Worm (Caenorhabditis elegans) whole organism, young adult: Measurements from ENCODE around the gene tpi-1.

ENCODE experiments used
- B0261.1 ChIP-seq: sonication (generic microtip); optimal IDR thresholded peaks from 2 replicates; lab custom pipeline; 2016; ENCODE audit warnings: mild to moderate bottlenecking, missing genetic modification characterization, moderate library complexity, missing compliant biosample characterization
- B0336.3 ChIP-seq: fragments of 200-800 bp; sonication (Bioruptor generic); IDR thresholded peaks from 2 replicates; pipeline ENCODE4 v1.3.6; 2022; ENCODE audit warnings: missing genetic modification characterization, missing compliant biosample characterization
- C06A6.2 ChIP-seq: fragments of 200-800 bp; sonication (Bioruptor generic); conservative IDR thresholded peaks from 2 replicates; pipeline ENCODE4 v1.3.6; 2022; ENCODE audit warnings: missing genetic modification characterization, missing compliant biosample characterization
- F10E7.11 ChIP-seq: sonication (generic microtip); optimal IDR thresholded peaks from 2 replicates; lab custom pipeline; 2017; ENCODE audit warnings: mild to moderate bottlenecking, missing genetic modification characterization, moderate library complexity, missing compliant biosample characterization
- F22D6.2 ChIP-seq: sonication (generic microtip); optimal IDR thresholded peaks from 2 replicates; lab custom pipeline; 2016; ENCODE audit warnings: mild to moderate bottlenecking, missing genetic modification characterization, missing compliant biosample characterization
- F37B4.10 ChIP-seq: fragments of 200-800 bp; sonication (Bioruptor generic); IDR thresholded peaks from 2 replicates; pipeline ENCODE4 v1.3.6; 2022; ENCODE audit warnings: missing genetic modification characterization, missing compliant biosample characterization
- F57A8.1 ChIP-seq: fragments of 200-800 bp; sonication (Bioruptor generic); optimal IDR thresholded peaks from 2 replicates; lab custom pipeline; 2018; ENCODE audit warnings: mild to moderate bottlenecking, missing genetic modification characterization, moderate library complexity, missing compliant biosample characterization
- T07F8.4 ChIP-seq: sonication (generic microtip); optimal IDR thresholded peaks from 2 replicates; lab custom pipeline; 2016; ENCODE audit warnings: mild to moderate bottlenecking, missing genetic modification characterization, moderate library complexity, missing compliant biosample characterization
- Y95B8A.8 ChIP-seq: fragments of 200-800 bp; sonication (Bioruptor generic); IDR thresholded peaks from 2 replicates; pipeline ENCODE4 v1.3.6; 2022; ENCODE audit warnings: missing genetic modification reagents, missing genetic modification characterization, missing compliant biosample characterization
- akir-1 ChIP-seq: fragments of 200-800 bp; sonication (Bioruptor generic); optimal IDR thresholded peaks from 2 replicates; lab custom pipeline; 2018; ENCODE audit warnings: mild to moderate bottlenecking, missing genetic modification characterization, moderate library complexity, missing compliant biosample characterization
- ama-1 ChIP-seq, 3 experiments: fragments of 150-350 bp in 1 of 3; sonication (generic microtip) in 2 of 3; optimal IDR thresholded peaks; 2 replicates each; lab custom pipeline; 2014 to 2018; ENCODE audit warnings: missing biosample characterization in 2 of 3, missing genetic modification characterization in 2 of 3, missing genetic modification reagents in 2 of 3
- aptf-2 ChIP-seq: fragments of 200-800 bp; sonication (Bioruptor generic); conservative IDR thresholded peaks from 2 replicates; pipeline ENCODE4 v1.3.6; 2022; ENCODE audit warnings: missing genetic modification reagents, missing genetic modification characterization, missing compliant biosample characterization
- aptf-3 ChIP-seq: fragments of 200-800 bp; sonication (Bioruptor generic); IDR thresholded peaks from 2 replicates; pipeline ENCODE4 v1.3.6; 2022; ENCODE audit warnings: missing genetic modification characterization, missing compliant biosample characterization
- athp-1 ChIP-seq: sonication (generic microtip); optimal IDR thresholded peaks from 2 replicates; lab custom pipeline; 2017; ENCODE audit warnings: mild to moderate bottlenecking, missing genetic modification characterization, missing compliant biosample characterization
- attf-5 ChIP-seq: fragments of 200-800 bp; sonication (Bioruptor generic); optimal IDR thresholded peaks from 2 replicates; lab custom pipeline; 2018; ENCODE audit warnings: mild to moderate bottlenecking, missing genetic modification characterization, missing compliant biosample characterization
- bed-1 ChIP-seq: fragments of 200-800 bp; sonication (Bioruptor generic); IDR thresholded peaks from 2 replicates; pipeline ENCODE4 v1.3.6; 2022; ENCODE audit warnings: missing genetic modification reagents, missing genetic modification characterization, missing compliant biosample characterization
- ceh-100 ChIP-seq: fragments of 200-800 bp; sonication (Bioruptor generic); IDR thresholded peaks from 2 replicates; pipeline ENCODE4 v1.3.6; 2022; ENCODE audit warnings: missing genetic modification reagents, missing genetic modification characterization, missing compliant biosample characterization
- ceh-58 ChIP-seq: fragments of 200-800 bp; sonication (Bioruptor generic); IDR thresholded peaks from 2 replicates; pipeline ENCODE4 v1.3.6; 2022; ENCODE audit warnings: missing genetic modification characterization, missing compliant biosample characterization
- die-1 ChIP-seq: sonication (generic microtip); optimal IDR thresholded peaks from 2 replicates; lab custom pipeline; 2016; ENCODE audit warnings: missing genotype, mild to moderate bottlenecking, missing genetic modification characterization, missing compliant biosample characterization
- hmg-20 ChIP-seq: fragments of 200-800 bp; sonication (Bioruptor generic); IDR thresholded peaks from 2 replicates; pipeline ENCODE4 v1.3.6; 2022; ENCODE audit warnings: missing genetic modification reagents, missing genetic modification characterization, missing compliant biosample characterization
- hrde-1 ChIP-seq: sonication (generic microtip); optimal IDR thresholded peaks from 2 replicates; lab custom pipeline; 2016; ENCODE audit warnings: missing genetic modification characterization, mild to moderate bottlenecking, missing compliant biosample characterization, moderate library complexity, missing genotype, missing genetic modification reagents, borderline replicate concordance
- hsf-1 ChIP-seq: fragments of 200-800 bp; sonication (Bioruptor generic); IDR thresholded peaks from 2 replicates; pipeline ENCODE4 v1.3.6; 2022; ENCODE audit warnings: missing genetic modification reagents, missing genetic modification characterization, missing compliant biosample characterization
- lag-1 ChIP-seq: fragments of 200-800 bp; sonication (Bioruptor generic); IDR thresholded peaks from 2 replicates; pipeline ENCODE4 v1.3.6; 2022; ENCODE audit warnings: missing genetic modification reagents, missing genetic modification characterization, missing compliant biosample characterization
- lin-40 ChIP-seq: sonication (generic microtip); optimal IDR thresholded peaks from 2 replicates; lab custom pipeline; 2016; ENCODE audit warnings: missing genetic modification characterization, mild to moderate bottlenecking, missing compliant biosample characterization, missing genotype, missing genetic modification reagents
- lsl-1 ChIP-seq: fragments of 200-800 bp; sonication (Bioruptor generic); optimal IDR thresholded peaks from 2 replicates; lab custom pipeline; 2018; ENCODE audit warnings: mild to moderate bottlenecking, missing genetic modification characterization, moderate library complexity, missing compliant biosample characterization
- lsy-27 ChIP-seq: sonication (generic microtip); optimal IDR thresholded peaks from 2 replicates; lab custom pipeline; 2017; ENCODE audit warnings: missing genetic modification characterization, mild to moderate bottlenecking, missing compliant biosample characterization, antibody characterized with exemption, missing genotype, borderline replicate concordance; ENCODE audit not compliant: insufficient read depth
- madf-8 ChIP-seq: fragments of 200-800 bp; sonication (Bioruptor generic); conservative IDR thresholded peaks from 2 replicates; pipeline ENCODE4 v1.3.6; 2022; ENCODE audit warnings: missing genetic modification reagents, missing genetic modification characterization, missing compliant biosample characterization
- mxl-1 ChIP-seq: sonication (generic microtip); optimal IDR thresholded peaks from 2 replicates; lab custom pipeline; 2016; ENCODE audit warnings: missing genetic modification characterization, missing compliant biosample characterization
- nfya-1 ChIP-seq: sonication (generic microtip); optimal IDR thresholded peaks from 2 replicates; lab custom pipeline; 2017; ENCODE audit warnings: antibody characterized with exemption, missing compliant biosample characterization, missing genetic modification characterization, borderline replicate concordance; ENCODE audit not compliant: insufficient read depth
- nfya-2 ChIP-seq: fragments of 200-800 bp; sonication (Bioruptor generic); IDR thresholded peaks from 2 replicates; pipeline ENCODE4 v1.3.6; 2022; ENCODE audit warnings: missing genetic modification reagents, missing genetic modification characterization, missing compliant biosample characterization
- nfyb-1 ChIP-seq: fragments of 200-800 bp; sonication (Bioruptor generic); IDR thresholded peaks from 2 replicates; pipeline ENCODE4 v1.3.6; 2022; ENCODE audit warnings: missing genetic modification reagents, missing genetic modification characterization, missing compliant biosample characterization
- nhr-80 ChIP-seq: sonication (generic microtip); optimal IDR thresholded peaks from 2 replicates; lab custom pipeline; 2016; ENCODE audit warnings: missing genetic modification characterization, missing compliant biosample characterization
- rcor-1 ChIP-seq: fragments of 200-800 bp; sonication (Bioruptor generic); IDR thresholded peaks from 2 replicates; pipeline ENCODE4 v1.3.6; 2022; ENCODE audit warnings: missing genetic modification reagents, missing genetic modification characterization, missing compliant biosample characterization
- sea-2 ChIP-seq: fragments of 200-800 bp; sonication (Bioruptor generic); IDR thresholded peaks from 2 replicates; pipeline ENCODE4 v1.3.6; 2022; ENCODE audit warnings: missing genetic modification characterization, missing compliant biosample characterization
- snpc-1.1 ChIP-seq: sonication (generic microtip); optimal IDR thresholded peaks from 2 replicates; lab custom pipeline; 2017; ENCODE audit warnings: missing genetic modification characterization, mild to moderate bottlenecking, missing compliant biosample characterization, antibody characterized with exemption, moderate library complexity, missing genotype, missing genetic modification reagents; ENCODE audit not compliant: insufficient read depth
- sptf-2 ChIP-seq: fragments of 200-800 bp; sonication (Bioruptor generic); optimal IDR thresholded peaks from 2 replicates; lab custom pipeline; 2018; ENCODE audit warnings: mild to moderate bottlenecking, missing genetic modification characterization, missing compliant biosample characterization
- tbp1 ChIP-seq: fragments of 200-800 bp; sonication (Bioruptor generic); optimal IDR thresholded peaks from 2 replicates; lab custom pipeline; 2018; ENCODE audit warnings: mild to moderate bottlenecking, missing genetic modification characterization, missing compliant biosample characterization
- tbx-9 ChIP-seq: sonication (generic microtip); optimal IDR thresholded peaks from 2 replicates; lab custom pipeline; 2016; ENCODE audit warnings: borderline replicate concordance, missing genetic modification characterization, inconsistent platforms, missing compliant biosample characterization
- xnd-1 ChIP-seq: sonication (generic microtip); optimal IDR thresholded peaks from 2 replicates; lab custom pipeline; 2016; ENCODE audit warnings: missing genotype, missing genetic modification reagents, missing genetic modification characterization, missing compliant biosample characterization
- zfh-2 ChIP-seq: fragments of 200-800 bp; sonication (Bioruptor generic); conservative IDR thresholded peaks from 2 replicates; pipeline ENCODE4 v1.3.6; 2022; ENCODE audit warnings: missing genetic modification reagents, missing genetic modification characterization, missing compliant biosample characterization
- zim-3 ChIP-seq: sonication (generic microtip); optimal IDR thresholded peaks from 2 replicates; lab custom pipeline; 2017; ENCODE audit warnings: mild to moderate bottlenecking, missing genetic modification characterization, moderate library complexity, missing compliant biosample characterization
- ztf-22 ChIP-seq: fragments of 200-800 bp; sonication (Bioruptor generic); optimal IDR thresholded peaks from 2 replicates; lab custom pipeline; 2018; ENCODE audit warnings: mild to moderate bottlenecking, missing genetic modification characterization, moderate library complexity, missing compliant biosample characterization
- ztf-25 ChIP-seq: fragments of 200-800 bp; sonication (Bioruptor generic); IDR thresholded peaks from 2 replicates; pipeline ENCODE4 v1.3.6; 2022; ENCODE audit warnings: missing genetic modification reagents, missing genetic modification characterization, missing compliant biosample characterization

tpi-1 gene

DNA sequence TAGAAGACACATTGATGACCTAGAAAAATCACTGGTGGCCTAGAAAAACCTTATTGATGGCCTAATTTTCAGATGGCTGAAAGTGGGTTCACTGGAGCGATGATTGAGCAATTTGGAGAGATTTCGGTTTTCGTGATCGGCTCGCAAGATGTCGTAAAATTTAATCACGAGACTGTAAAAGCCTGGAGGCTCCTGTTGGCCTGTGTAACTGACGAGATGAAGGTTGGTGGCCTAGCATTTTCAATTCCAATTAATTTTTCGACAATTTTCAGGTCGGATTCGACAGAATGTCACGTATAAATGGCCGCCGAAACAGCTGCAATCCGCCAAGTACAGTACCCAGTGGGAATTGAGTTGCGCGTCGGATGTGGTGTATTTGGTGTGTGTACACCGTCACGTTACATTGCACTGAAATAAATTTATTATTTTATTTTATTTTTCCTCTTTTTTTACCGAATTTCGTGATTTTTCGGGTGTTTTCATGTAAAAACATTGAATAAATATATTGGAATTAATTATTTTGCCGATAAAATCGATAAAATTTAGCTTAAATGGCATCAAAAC lies 15.5 kb downstream of the tpi-1 start, which contains the start of gene Y17G7B.12:
Gene Y17G7B.12, plus strand, starts transcription at position 547 of the 564 bp plus-strand sequence.
- TF ChIP-seq bed-1 (GFP tag; lab: Robert Waterston, UW) (no peak), C06A6.2 (no peak), lin-40 (no peak), B0261.1 (tag; lab: Kevin White, UChicago) (no peak), T07F8.4 (tag; lab: Kevin White, UChicago) (no peak), ama-1 (optimal IDR thresholded peaks at IDR 0.05; lab: Kevin White, UChicago) (no peak), ama-1 (GFP tag; optimal IDR thresholded peaks at IDR 0.05; lab: Kevin White, UChicago) (no peak)

- TF ChIP-seq zim-3 (tag; lab: Kevin White, UChicago), result no peak
- no peak for TF ChIP-seq sea-2 (GFP tag; lab: Robert Waterston, UW)
- TF ChIP-seq athp-1, result no peak
- no peak for TF ChIP-seq ztf-25 (GFP tag; lab: Robert Waterston, UW)
- no peak for TF ChIP-seq nhr-80 (tag; lab: Kevin White, UChicago)
These were observed 30.2 kb downstream of the tpi-1 start, which contains the start of gene glb-29 for ce11 chrII:12008772-12009171. Gene glb-29 (plus strand): TSS chrII:12009072.

ce11 chrII:12006575-12007098 lies 32.3 kb downstream of the tpi-1 start, which contains the start of gene mcm-2:
Gene mcm-2 (minus strand): TSS chrII:12006625.
- no peak for TF ChIP-seq nfya-2
- TF ChIP-seq hsf-1 (GFP tag; lab: Robert Waterston, UW), result peak; percentile 87
- peak; percentile 46 for TF ChIP-seq hrde-1 (tag; lab: Kevin White, UChicago)
- TF ChIP-seq lag-1, result no peak
- TF ChIP-seq B0336.3 (GFP tag; lab: Robert Waterston, UW), result no peak; the same call in 1 of the 2 replicates
- no peak for TF ChIP-seq nfya-1 (tag; lab: Kevin White, UChicago)
- TF ChIP-seq aptf-3 (GFP tag; lab: Robert Waterston, UW), result no peak
- TF ChIP-seq zfh-2 (GFP tag; lab: Robert Waterston, UW), result no peak
- no peak for TF ChIP-seq lsy-27 (tag; lab: Kevin White, UChicago)
- peak; percentile 99 for TF ChIP-seq madf-8 (GFP tag; lab: Robert Waterston, UW)
- TF ChIP-seq F22D6.2 (tag; lab: Kevin White, UChicago), result no peak
- no peak for TF ChIP-seq F10E7.11 (tag; lab: Kevin White, UChicago)
- TF ChIP-seq ztf-22, result no peak
- TF ChIP-seq ceh-58 (GFP tag; lab: Robert Waterston, UW), result no peak
- peak; percentile 36 for TF ChIP-seq die-1
- peak; percentile 96 for TF ChIP-seq Y95B8A.8 (GFP tag; lab: Robert Waterston, UW)
- TF ChIP-seq aptf-2 (GFP tag; lab: Robert Waterston, UW), result peak; percentile 87
- no peak for TF ChIP-seq sptf-2 (GFP tag; lab: Kevin White, UChicago)
- TF ChIP-seq T07F8.4 (tag; lab: Kevin White, UChicago), result no peak
- no peak for TF ChIP-seq tbp1 (GFP tag; lab: Kevin White, UChicago)
- TF ChIP-seq ama-1 (optimal IDR thresholded peaks at IDR 0.05; lab: Kevin White, UChicago), result no peak
- TF ChIP-seq ama-1 (GFP tag; optimal IDR thresholded peaks at IDR 0.05; lab: Kevin White, UChicago), result no peak
- TF ChIP-seq F37B4.10, result no peak
- peak; percentile 80 for TF ChIP-seq ceh-100 (GFP tag; lab: Robert Waterston, UW)
- TF ChIP-seq hmg-20, result no peak
- TF ChIP-seq lsl-1 (GFP tag; lab: Kevin White, UChicago), result peak; percentile 90
- no peak for TF ChIP-seq tbx-9 (tag; lab: Kevin White, UChicago)
- peak; percentile 97 for TF ChIP-seq xnd-1 (tag; lab: Kevin White, UChicago)
- TF ChIP-seq ztf-25 (GFP tag; lab: Robert Waterston, UW), result no peak
- no peak for TF ChIP-seq zim-3 (tag; lab: Kevin White, UChicago)
- no peak for TF ChIP-seq F57A8.1
- peak; percentile 62 for TF ChIP-seq attf-5
- TF ChIP-seq mxl-1, result no peak
- TF ChIP-seq rcor-1 (GFP tag; lab: Robert Waterston, UW), result peak; percentile 86
- TF ChIP-seq sea-2 (GFP tag; lab: Robert Waterston, UW), result no peak
- peak; percentile 69 for TF ChIP-seq snpc-1.1 (tag; lab: Kevin White, UChicago)
- no peak for TF ChIP-seq akir-1 (GFP tag; lab: Kevin White, UChicago)
- peak; percentile 64 for TF ChIP-seq nfyb-1 (GFP tag; lab: Robert Waterston, UW)
